Worm (Caenorhabditis elegans) whole organism, young adult: ENCODE results near the gene K10H10.10.

Experiments used
- B0035.1 ChIP-seq: sonication (generic microtip); optimal IDR thresholded peaks from 2 replicates; lab custom pipeline; 2016; ENCODE audit warnings: missing genetic modification characterization, mild to moderate bottlenecking, missing compliant biosample characterization, missing genotype, missing genetic modification reagents
- B0336.3 ChIP-seq: fragments of 200-800 bp; sonication (Bioruptor generic); IDR thresholded peaks from 2 replicates; pipeline ENCODE4 v1.3.6; 2022; ENCODE audit warnings: missing genetic modification characterization, missing compliant biosample characterization
- C17E4.6 ChIP-seq: fragments of 200-800 bp; sonication (Bioruptor generic); IDR thresholded peaks from 2 replicates; pipeline ENCODE4 v1.3.6; 2022; ENCODE audit warnings: missing genetic modification reagents, missing genetic modification characterization, missing compliant biosample characterization
- D2030.7 ChIP-seq: fragments of 200-800 bp; sonication (Bioruptor generic); IDR thresholded peaks from 2 replicates; pipeline ENCODE4 v1.3.6; 2022; ENCODE audit warnings: missing genetic modification reagents, missing genetic modification characterization, missing compliant biosample characterization
- F39B2.1 ChIP-seq: fragments of 200-800 bp; sonication (Bioruptor generic); IDR thresholded peaks from 2 replicates; pipeline ENCODE4 v1.3.6; 2022; ENCODE audit warnings: missing genetic modification reagents, missing genetic modification characterization, missing compliant biosample characterization
- F52B5.7 ChIP-seq: sonication (generic microtip); optimal IDR thresholded peaks from 2 replicates; lab custom pipeline; 2016; ENCODE audit warnings: mild to moderate bottlenecking, missing genetic modification characterization, missing compliant biosample characterization
- F57C9.4 ChIP-seq: sonication (generic microtip); optimal IDR thresholded peaks from 2 replicates; lab custom pipeline; 2017; ENCODE audit warnings: mild to moderate bottlenecking, missing genetic modification characterization, missing compliant biosample characterization
- K12H6.12 ChIP-seq: fragments of 200-800 bp; sonication (Bioruptor generic); optimal IDR thresholded peaks from 2 replicates; lab custom pipeline; 2018; ENCODE audit warnings: mild to moderate bottlenecking, missing genetic modification characterization, missing compliant biosample characterization
- T26A5.8 ChIP-seq: sonication (generic microtip); optimal IDR thresholded peaks from 2 replicates; lab custom pipeline; 2016; ENCODE audit warnings: missing genetic modification characterization, missing compliant biosample characterization
- Y53G8AR.9 ChIP-seq: fragments of 200-800 bp; sonication (Bioruptor generic); conservative IDR thresholded peaks from 2 replicates; pipeline ENCODE4 v1.3.6; 2022; ENCODE audit warnings: missing genetic modification reagents, missing genetic modification characterization, missing compliant biosample characterization
- Y95B8A.8 ChIP-seq: fragments of 200-800 bp; sonication (Bioruptor generic); IDR thresholded peaks from 2 replicates; pipeline ENCODE4 v1.3.6; 2022; ENCODE audit warnings: missing genetic modification reagents, missing genetic modification characterization, missing compliant biosample characterization
- ama-1 ChIP-seq, 3 experiments: fragments of 150-350 bp in 1 of 3; sonication (generic microtip) in 2 of 3; optimal IDR thresholded peaks; 2 replicates each; lab custom pipeline; 2014 to 2018; ENCODE audit warnings: missing biosample characterization in 2 of 3, missing genetic modification characterization in 2 of 3, missing genetic modification reagents in 2 of 3
- attf-5 ChIP-seq: fragments of 200-800 bp; sonication (Bioruptor generic); optimal IDR thresholded peaks from 2 replicates; lab custom pipeline; 2018; ENCODE audit warnings: mild to moderate bottlenecking, missing genetic modification characterization, missing compliant biosample characterization
- cebp-2 ChIP-seq: fragments of 200-800 bp; sonication (Bioruptor generic); IDR thresholded peaks from 2 replicates; pipeline ENCODE4 v1.3.6; 2022; ENCODE audit warnings: missing genetic modification characterization, missing compliant biosample characterization
- ceh-58 ChIP-seq: fragments of 200-800 bp; sonication (Bioruptor generic); IDR thresholded peaks from 2 replicates; pipeline ENCODE4 v1.3.6; 2022; ENCODE audit warnings: missing genetic modification characterization, missing compliant biosample characterization
- chd-7 ChIP-seq: sonication (generic microtip); optimal IDR thresholded peaks from 2 replicates; lab custom pipeline; 2016; ENCODE audit warnings: mild to moderate bottlenecking, missing genetic modification characterization, moderate library complexity, missing compliant biosample characterization
- egrh-3 ChIP-seq: fragments of 200-800 bp; sonication (Bioruptor generic); IDR thresholded peaks from 2 replicates; pipeline ENCODE4 v1.3.6; 2022; ENCODE audit warnings: missing genetic modification reagents, missing genetic modification characterization, missing compliant biosample characterization
- ekl-4 ChIP-seq: fragments of 200-800 bp; sonication (Bioruptor generic); IDR thresholded peaks from 2 replicates; pipeline ENCODE4 v1.3.6; 2022; ENCODE audit warnings: missing genetic modification reagents, missing genetic modification characterization, missing compliant biosample characterization
- ets-4 ChIP-seq: fragments of 200-800 bp; sonication (Bioruptor generic); optimal IDR thresholded peaks from 2 replicates; lab custom pipeline; 2018; ENCODE audit warnings: mild to moderate bottlenecking, missing genetic modification characterization, missing compliant biosample characterization
- fkh-3 ChIP-seq: sonication (generic microtip); optimal IDR thresholded peaks from 2 replicates; lab custom pipeline; 2016; ENCODE audit warnings: mild to moderate bottlenecking, missing genetic modification characterization, missing compliant biosample characterization
- hlh-26 ChIP-seq: fragments of 200-800 bp; sonication (Bioruptor generic); conservative IDR thresholded peaks from 2 replicates; pipeline ENCODE4 v1.3.6; 2022; ENCODE audit warnings: missing genetic modification reagents, missing genetic modification characterization, missing compliant biosample characterization
- hrde-1 ChIP-seq: sonication (generic microtip); optimal IDR thresholded peaks from 2 replicates; lab custom pipeline; 2016; ENCODE audit warnings: missing genetic modification characterization, mild to moderate bottlenecking, missing compliant biosample characterization, moderate library complexity, missing genotype, missing genetic modification reagents, borderline replicate concordance
- lin-26 ChIP-seq: fragments of 200-800 bp; sonication (Bioruptor generic); IDR thresholded peaks from 2 replicates; pipeline ENCODE4 v1.3.6; 2022; ENCODE audit warnings: missing genetic modification reagents, missing genetic modification characterization, missing compliant biosample characterization
- lin-35 ChIP-seq, 3 experiments: fragments of 150-350 bp in 2 of 3; sonication (generic microtip) in 1 of 3; optimal IDR thresholded peaks; 2 replicates each; lab custom pipeline; 2014 to 2018; ENCODE audit warnings: missing biosample characterization in 3 of 3, missing genetic modification characterization in 3 of 3, missing genetic modification reagents in 3 of 3
- lin-40 ChIP-seq: sonication (generic microtip); optimal IDR thresholded peaks from 2 replicates; lab custom pipeline; 2016; ENCODE audit warnings: missing genetic modification characterization, mild to moderate bottlenecking, missing compliant biosample characterization, missing genotype, missing genetic modification reagents
- madf-10 ChIP-seq: sonication (generic microtip); optimal IDR thresholded peaks from 2 replicates; lab custom pipeline; 2016; ENCODE audit warnings: mild to moderate bottlenecking, missing genetic modification characterization, missing compliant biosample characterization
- nfyb-1 ChIP-seq: fragments of 200-800 bp; sonication (Bioruptor generic); IDR thresholded peaks from 2 replicates; pipeline ENCODE4 v1.3.6; 2022; ENCODE audit warnings: missing genetic modification reagents, missing genetic modification characterization, missing compliant biosample characterization
- nhr-179 ChIP-seq: sonication (generic microtip); optimal IDR thresholded peaks from 2 replicates; lab custom pipeline; 2016; ENCODE audit warnings: mild to moderate bottlenecking, missing genetic modification characterization, missing compliant biosample characterization
- nhr-27 ChIP-seq: fragments of 200-800 bp; sonication (Bioruptor generic); optimal IDR thresholded peaks from 2 replicates; lab custom pipeline; 2018; ENCODE audit warnings: mild to moderate bottlenecking, missing genetic modification characterization, moderate library complexity, missing compliant biosample characterization
- nhr-80 ChIP-seq: sonication (generic microtip); optimal IDR thresholded peaks from 2 replicates; lab custom pipeline; 2016; ENCODE audit warnings: missing genetic modification characterization, missing compliant biosample characterization
- pha-4 ChIP-seq: fragments of 150-350 bp; sonication (generic microtip); optimal IDR thresholded peaks from 2 replicates; lab custom pipeline; 2014; ENCODE audit warnings: missing biosample characterization, missing genetic modification reagents, missing genetic modification characterization
- rcor-1 ChIP-seq: fragments of 200-800 bp; sonication (Bioruptor generic); IDR thresholded peaks from 2 replicates; pipeline ENCODE4 v1.3.6; 2022; ENCODE audit warnings: missing genetic modification reagents, missing genetic modification characterization, missing compliant biosample characterization
- repo-1 ChIP-seq: sonication (generic microtip); optimal IDR thresholded peaks from 2 replicates; lab custom pipeline; 2017; ENCODE audit warnings: mild to moderate bottlenecking, missing genetic modification characterization, missing compliant biosample characterization
- rpc-1 ChIP-seq, 2 experiments: fragments of 150-350 bp in 1 of 2; sonication (generic microtip) in 1 of 2; optimal IDR thresholded peaks; 2 replicates each; lab custom pipeline; 2014 to 2018; ENCODE audit warnings: missing biosample characterization in 1 of 2, missing genetic modification characterization in 1 of 2, missing genetic modification reagents in 1 of 2, missing genotype in 1 of 2
- snpc-1.3 ChIP-seq: sonication (generic microtip); optimal IDR thresholded peaks from 2 replicates; lab custom pipeline; 2017; ENCODE audit warnings: missing genetic modification characterization, mild to moderate bottlenecking, missing compliant biosample characterization, antibody characterized with exemption, moderate library complexity, missing genotype, missing genetic modification reagents; ENCODE audit not compliant: insufficient read depth
- snpc-4 ChIP-seq, 5 experiments: fragments of 150-350 bp in 1 of 5; sonication (generic microtip) in 4 of 5; optimal IDR thresholded peaks; 2 replicates each; lab custom pipeline; 2014 to 2018; ENCODE audit warnings: missing genetic modification characterization in 5 of 5, missing biosample characterization in 3 of 5, antibody characterized with exemption in 2 of 5, mild to moderate bottlenecking in 2 of 5, missing compliant biosample characterization in 2 of 5, missing genotype in 2 of 5, moderate library complexity in 2 of 5, missing genetic modification reagents in 1 of 5
- unc-130 ChIP-seq: sonication (generic microtip); optimal IDR thresholded peaks from 2 replicates; lab custom pipeline; 2016; ENCODE audit warnings: missing genetic modification reagents, missing genetic modification characterization, missing compliant biosample characterization
- zfh-2 ChIP-seq: fragments of 200-800 bp; sonication (Bioruptor generic); conservative IDR thresholded peaks from 2 replicates; pipeline ENCODE4 v1.3.6; 2022; ENCODE audit warnings: missing genetic modification reagents, missing genetic modification characterization, missing compliant biosample characterization
- ztf-18 ChIP-seq: sonication (generic microtip); optimal IDR thresholded peaks from 2 replicates; lab custom pipeline; 2016; ENCODE audit warnings: missing genotype, mild to moderate bottlenecking, missing genetic modification characterization, missing compliant biosample characterization
- ztf-26 ChIP-seq: sonication (generic microtip); optimal IDR thresholded peaks from 2 replicates; lab custom pipeline; 2017; ENCODE audit warnings: missing genetic modification characterization, missing compliant biosample characterization
- ztf-28 ChIP-seq: fragments of 200-800 bp; sonication (Bioruptor generic); IDR thresholded peaks from 2 replicates; pipeline ENCODE4 v1.3.6; 2022; ENCODE audit warnings: missing genetic modification reagents, missing genetic modification characterization, missing compliant biosample characterization

Gene K10H10.10

ce11 chrII:14488661-14489060 is 18.9 kb upstream of the K10H10.10 start, which contains the start of gene usp-14 (continued):
- TF ChIP-seq D2030.7 (GFP tag; lab: Robert Waterston, UW) (peak; percentile 44; the same call in 1 of the 2 replicates), Y95B8A.8 (no peak), B0035.1 (tag; lab: Kevin White, UChicago) (no peak)

DNA sequence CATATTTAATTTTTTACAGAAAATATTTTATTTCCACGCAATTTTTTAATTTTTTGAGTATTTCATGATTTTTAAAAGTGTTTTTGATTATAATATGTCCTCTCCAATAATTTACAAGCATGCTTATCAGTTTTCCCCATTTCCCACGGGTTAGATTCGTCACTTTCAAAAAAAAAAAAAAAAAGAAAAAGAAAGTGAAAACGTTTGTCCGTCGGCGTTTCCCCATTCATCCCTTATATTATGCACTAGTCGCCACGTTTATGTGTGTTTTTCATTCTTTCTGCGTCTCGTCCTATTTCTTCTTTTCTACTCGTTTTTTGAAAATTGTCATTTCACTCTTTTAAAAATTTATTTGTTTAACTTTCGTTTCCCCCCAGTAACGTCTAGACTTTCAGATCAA is 18.2 kb upstream of the K10H10.10 start, which contains the start of gene vnut-1:
TSS of gene vnut-1 (plus strand) at position 396 of the 400 bp plus-strand sequence.
- TF ChIP-seq F57C9.4 (tag; lab: Kevin White, UChicago) (no peak), hrde-1 (tag; lab: Kevin White, UChicago) (no peak), pha-4 (tag; lab: Kevin White, UChicago) (no peak), ztf-26 (tag; lab: Kevin White, UChicago) (no peak), attf-5 (no peak), D2030.7 (GFP tag; lab: Robert Waterston, UW) (no peak), lin-40 (peak; percentile 5), madf-10 (tag; lab: Kevin White, UChicago) (no peak), nhr-80 (peak; percentile 72), nfyb-1 (no peak), lin-35 (GFP tag; optimal IDR thresholded peaks at IDR 0.05; lab: Kevin White, UChicago) (no peak), T26A5.8 (tag; lab: Kevin White, UChicago) (no peak), Y53G8AR.9 (no peak), ztf-28 (GFP tag; lab: Robert Waterston, UW) (no peak), ztf-18 (tag; lab: Kevin White, UChicago) (peak; percentile 24)

DNA sequence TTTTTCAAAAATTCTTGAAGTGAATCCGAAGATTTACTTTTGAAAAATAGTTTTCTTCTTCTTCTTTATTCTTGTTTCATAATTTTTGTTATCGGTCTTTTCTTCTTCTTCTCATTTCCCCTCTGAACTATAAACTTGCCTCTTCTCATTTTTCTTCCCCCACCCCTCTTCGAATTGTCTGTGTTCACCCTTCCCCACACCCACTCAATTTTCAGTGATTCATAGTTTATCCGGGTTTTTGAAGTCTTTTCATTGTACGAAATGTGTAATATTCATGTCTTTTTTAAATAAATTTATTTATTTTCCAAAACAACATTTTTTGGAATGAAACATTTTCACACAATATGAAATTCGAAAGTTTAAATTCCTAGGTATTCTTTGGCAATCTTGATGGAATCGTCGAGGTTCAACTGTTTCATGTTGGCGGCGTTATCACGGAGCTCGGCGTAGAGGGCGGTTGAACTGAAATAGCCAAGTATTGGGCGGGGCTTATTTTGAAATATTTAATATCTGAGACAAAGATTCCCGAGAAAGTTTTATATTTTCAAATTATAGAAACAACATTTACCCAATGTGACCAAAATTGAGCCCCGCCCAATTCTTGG is 14.9 kb upstream of the K10H10.10 start:
- no peak for TF ChIP-seq C17E4.6 (GFP tag; lab: Robert Waterston, UW)
- TF ChIP-seq ztf-28 (GFP tag; lab: Robert Waterston, UW): no peak
- 0 out of 2 replicates have a peak, but pooled peaks have one; percentile 4 for TF ChIP-seq lin-26 (GFP tag; lab: Robert Waterston, UW)
- peak; percentile 69 for TF ChIP-seq ama-1 (optimal IDR thresholded peaks at IDR 0.05; lab: Kevin White, UChicago)
- no peak for TF ChIP-seq ama-1 (GFP tag; optimal IDR thresholded peaks at IDR 0.05; lab: Kevin White, UChicago)
- TF ChIP-seq lin-35 (GFP tag; optimal IDR thresholded peaks at IDR 0.05; lab: Kevin White, UChicago): peak in 1 of 3 experiments; percentile 15
- TF ChIP-seq, all 124 proteins: peak for 3

DNA sequence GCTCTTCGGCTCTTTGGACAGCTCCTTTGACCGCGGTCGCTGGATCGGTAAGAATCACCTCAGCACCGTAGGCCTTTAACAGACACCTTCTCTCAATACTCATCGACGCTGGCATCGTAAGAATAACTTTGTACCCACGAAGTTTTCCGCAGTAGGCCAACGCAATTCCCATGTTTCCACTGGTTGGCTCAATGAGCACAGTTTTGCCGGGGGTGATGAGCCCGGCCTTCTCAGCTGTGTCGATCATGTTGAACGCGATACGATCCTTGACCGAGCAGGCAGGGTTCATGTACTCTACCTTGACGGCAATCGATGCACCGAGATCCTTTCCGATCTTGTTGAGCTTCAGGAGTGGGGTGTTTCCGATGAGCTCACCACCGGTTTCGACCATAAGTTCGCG is 13.6 kb upstream of the K10H10.10 start:
- no peak for TF ChIP-seq fkh-3
- peak; percentile 18 for TF ChIP-seq chd-7 (tag; lab: Kevin White, UChicago)
- TF ChIP-seq hlh-26 (GFP tag; lab: Robert Waterston, UW): no peak
- TF ChIP-seq cebp-2 (GFP tag; lab: Robert Waterston, UW): no peak
- TF ChIP-seq egrh-3 (GFP tag; lab: Robert Waterston, UW): no peak
- no peak for TF ChIP-seq unc-130
- no peak for TF ChIP-seq B0336.3 (GFP tag; lab: Robert Waterston, UW)
- TF ChIP-seq ets-4 (GFP tag; lab: Kevin White, UChicago): no peak
- TF ChIP-seq snpc-4 (GFP tag; optimal IDR thresholded peaks at IDR 0.05; lab: Kevin White, UChicago): no peak
- no peak for TF ChIP-seq snpc-4 (tag; optimal IDR thresholded peaks at IDR 0.05; lab: Kevin White, UChicago)
- 0 out of 2 replicates have a peak, but pooled peaks have one; percentile 11 for TF ChIP-seq ekl-4
- TF ChIP-seq F39B2.1: no peak
- no peak for TF ChIP-seq F52B5.7
- TF ChIP-seq zfh-2 (GFP tag; lab: Robert Waterston, UW): peak; percentile 52; the same call in 1 of the 2 replicates
- peak; percentile 57; the same call in 1 of the 2 replicates for TF ChIP-seq lin-26 (GFP tag; lab: Robert Waterston, UW)
- TF ChIP-seq K12H6.12 (tag; lab: Kevin White, UChicago): no peak
- no peak for TF ChIP-seq rcor-1 (GFP tag; lab: Robert Waterston, UW)
- TF ChIP-seq nhr-179 (tag; lab: Kevin White, UChicago): no peak
- TF ChIP-seq ceh-58 (GFP tag; lab: Robert Waterston, UW): no peak
- peak; percentile 31 for TF ChIP-seq ama-1 (optimal IDR thresholded peaks at IDR 0.05; lab: Kevin White, UChicago)
- TF ChIP-seq ama-1 (GFP tag; optimal IDR thresholded peaks at IDR 0.05; lab: Kevin White, UChicago): no peak
- TF ChIP-seq snpc-1.3 (tag; lab: Kevin White, UChicago): no peak
- TF ChIP-seq repo-1: no peak
- TF ChIP-seq rpc-1 (optimal IDR thresholded peaks at IDR 0.05; lab: Kevin White, UChicago): no peak
- no peak for TF ChIP-seq rpc-1 (tag; optimal IDR thresholded peaks at IDR 0.05; lab: Kevin White, UChicago)
- no peak for TF ChIP-seq nhr-27 (tag; lab: Kevin White, UChicago)
